Fruit fly (Drosophila melanogaster) whole organism, embryonic: ENCODE measurements around the gene Bet1.

Source experiments
- B-H1 ChIP-seq: fragments of 200-800 bp; sonication (Bioruptor generic); IDR thresholded peaks from 3 replicates; pipeline ENCODE4 v1.3.6; 2022; ENCODE audit warnings: missing biosample characterization, missing genetic modification characterization
- CG10209 ChIP-seq: fragments of 200-800 bp; sonication (Bioruptor generic); optimal IDR thresholded peaks from 3 replicates; lab custom pipeline; 2017; ENCODE audit warnings: missing biosample characterization, mild to moderate bottlenecking, missing genetic modification characterization, missing genetic modification reagents
- CG10543 ChIP-seq: fragments of 200-800 bp; sonication (Bioruptor generic); optimal IDR thresholded peaks from 3 replicates; lab custom pipeline; 2017; ENCODE audit warnings: missing biosample characterization, mild to moderate bottlenecking, missing genetic modification characterization, moderate library complexity
- CG14860 ChIP-seq: fragments of 200-800 bp; sonication (Bioruptor generic); IDR thresholded peaks from 3 replicates; pipeline ENCODE4 v1.3.6; 2022; ENCODE audit warnings: missing biosample characterization, missing genetic modification characterization; ENCODE audit not compliant: partially characterized antibody
- CG1647 ChIP-seq: fragments of 200-800 bp; sonication (Bioruptor generic); optimal IDR thresholded peaks from 3 replicates; lab custom pipeline; 2016; ENCODE audit warnings: missing biosample characterization, missing genetic modification characterization
- CG16863 ChIP-seq: fragments of 200-800 bp; sonication (Bioruptor generic); optimal IDR thresholded peaks from 3 replicates; lab custom pipeline; 2016; ENCODE audit warnings: missing biosample characterization, missing genetic modification characterization
- CG17186 ChIP-seq: fragments of 200-800 bp; sonication (Bioruptor generic); optimal IDR thresholded peaks from 3 replicates; lab custom pipeline; 2017; ENCODE audit warnings: missing biosample characterization, missing genetic modification reagents, missing genetic modification characterization
- CG17612 ChIP-seq: fragments of 200-800 bp; sonication (Bioruptor generic); IDR thresholded peaks from 2 replicates; pipeline ENCODE4 v1.3.6; 2022; ENCODE audit warnings: missing biosample characterization, missing genetic modification characterization
- CG1792 ChIP-seq: fragments of 200-800 bp; sonication (Bioruptor generic); optimal IDR thresholded peaks from 2 replicates; lab custom pipeline; 2016; ENCODE audit warnings: missing biosample characterization, missing genetic modification characterization
- CG18262 ChIP-seq: fragments of 200-800 bp; optimal IDR thresholded peaks from 3 replicates; lab custom pipeline; 2019; ENCODE audit warnings: missing biosample characterization, mild to moderate bottlenecking, missing genetic modification characterization, moderate library complexity
- CG2129 ChIP-seq: fragments of 200-800 bp; sonication (Bioruptor generic); IDR thresholded peaks from 2 replicates; pipeline ENCODE4 v1.3.6; 2022; ENCODE audit warnings: missing biosample characterization, missing genetic modification characterization; ENCODE audit not compliant: partially characterized antibody
- CG31224 ChIP-seq: fragments of 200-800 bp; sonication (Bioruptor generic); IDR thresholded peaks from 2 replicates; pipeline ENCODE4 v1.3.6; 2022; ENCODE audit warnings: missing biosample characterization, missing genetic modification characterization
- CG3163 ChIP-seq: fragments of 200-800 bp; sonication (Bioruptor generic); optimal IDR thresholded peaks from 3 replicates; lab custom pipeline; 2016; ENCODE audit warnings: missing biosample characterization, missing genetic modification characterization
- CG33557 ChIP-seq: fragments of 200-800 bp; sonication (Bioruptor generic); optimal IDR thresholded peaks from 2 replicates; lab custom pipeline; 2019; ENCODE audit warnings: missing biosample characterization, mild to moderate bottlenecking, missing genetic modification characterization, moderate library complexity
- CG3407 ChIP-seq: fragments of 200-800 bp; sonication (Bioruptor generic); optimal IDR thresholded peaks from 2 replicates; lab custom pipeline; 2018; ENCODE audit warnings: missing biosample characterization, mild to moderate bottlenecking, missing genetic modification characterization
- CG3995 ChIP-seq: fragments of 200-800 bp; sonication (Bioruptor generic); optimal IDR thresholded peaks from 3 replicates; lab custom pipeline; 2016; ENCODE audit warnings: missing biosample characterization, missing genetic modification characterization
- CG4617 ChIP-seq: fragments of 200-800 bp; sonication (Bioruptor generic); optimal IDR thresholded peaks from 3 replicates; lab custom pipeline; 2016; ENCODE audit warnings: missing biosample characterization, missing genetic modification characterization, borderline replicate concordance
- CG5245 ChIP-seq: fragments of 200-800 bp; sonication (Bioruptor generic); optimal IDR thresholded peaks from 3 replicates; lab custom pipeline; 2016; ENCODE audit warnings: missing biosample characterization, missing genetic modification characterization
- CG7271 ChIP-seq: fragments of 200-800 bp; sonication (Bioruptor generic); optimal IDR thresholded peaks from 2 replicates; lab custom pipeline; 2018; ENCODE audit warnings: missing biosample characterization, mild to moderate bottlenecking, missing genetic modification characterization, moderate library complexity
- CG8281 ChIP-seq: fragments of 200-800 bp; sonication (Bioruptor generic); optimal IDR thresholded peaks from 2 replicates; lab custom pipeline; 2018; ENCODE audit warnings: missing biosample characterization, mild to moderate bottlenecking, missing genetic modification characterization, moderate library complexity
- CG8388 ChIP-seq: fragments of 200-800 bp; sonication (Bioruptor generic); optimal IDR thresholded peaks from 2 replicates; lab custom pipeline; 2019; ENCODE audit warnings: missing biosample characterization, mild to moderate bottlenecking, missing genetic modification characterization, moderate library complexity
- CG8765 ChIP-seq: fragments of 200-800 bp; sonication (Bioruptor generic); IDR thresholded peaks from 2 replicates; pipeline ENCODE4 v1.3.6; 2022; ENCODE audit warnings: missing biosample characterization, missing genetic modification characterization
- CG8944 ChIP-seq: fragments of 200-800 bp; sonication (Bioruptor generic); optimal IDR thresholded peaks from 3 replicates; lab custom pipeline; 2016; ENCODE audit warnings: missing biosample characterization, missing genetic modification characterization
- CG9215 ChIP-seq: fragments of 200-800 bp; sonication (Bioruptor generic); IDR thresholded peaks from 2 replicates; pipeline ENCODE4 v1.3.6; 2022; ENCODE audit warnings: missing biosample characterization, missing genetic modification characterization
- CG9817 ChIP-seq: fragments of 200-800 bp; sonication (Bioruptor generic); optimal IDR thresholded peaks from 2 replicates; lab custom pipeline; 2018; ENCODE audit warnings: missing biosample characterization, mild to moderate bottlenecking, missing genetic modification characterization, moderate library complexity
- CTCF ChIP-seq: fragments of 200-800 bp; sonication (Bioruptor generic); optimal IDR thresholded peaks from 2 replicates; lab custom pipeline; 2017; ENCODE audit warnings: missing biosample characterization, mild to moderate bottlenecking, missing genetic modification characterization, moderate library complexity
- Kr ChIP-seq: fragments of 200-800 bp; sonication (Bioruptor generic); optimal IDR thresholded peaks from 2 replicates; lab custom pipeline; 2017; ENCODE audit warnings: missing biosample characterization, mild to moderate bottlenecking, missing genetic modification characterization
- Nf-YB ChIP-seq: fragments of 200-800 bp; sonication (Bioruptor generic); optimal IDR thresholded peaks from 3 replicates; lab custom pipeline; 2019; ENCODE audit warnings: missing biosample characterization, mild to moderate bottlenecking, missing genetic modification characterization, moderate library complexity
- Opbp ChIP-seq: fragments of 200-800 bp; sonication (Bioruptor generic); IDR thresholded peaks from 3 replicates; pipeline ENCODE4 v1.3.6; 2022; ENCODE audit warnings: missing biosample characterization, missing genetic modification characterization; ENCODE audit not compliant: partially characterized antibody
- Rx ChIP-seq: fragments of 200-800 bp; sonication (Bioruptor generic); IDR thresholded peaks from 2 replicates; pipeline ENCODE4 v1.3.6; 2022; ENCODE audit warnings: missing biosample characterization, missing genetic modification characterization
- ap ChIP-seq: fragments of 200-800 bp; sonication (Bioruptor generic); IDR thresholded peaks from 2 replicates; pipeline ENCODE4 v1.3.6; 2022; ENCODE audit warnings: missing biosample characterization, missing genetic modification characterization
- ash1 ChIP-seq: fragments of 200-800 bp; sonication (Bioruptor generic); optimal IDR thresholded peaks from 2 replicates; lab custom pipeline; 2018; ENCODE audit warnings: missing biosample characterization, mild to moderate bottlenecking, missing genetic modification characterization
- ato ChIP-seq: fragments of 200-800 bp; sonication (Bioruptor generic); IDR thresholded peaks from 2 replicates; pipeline ENCODE4 v1.3.6; 2022; ENCODE audit warnings: missing biosample characterization, missing genetic modification characterization; ENCODE audit not compliant: partially characterized antibody
- cato ChIP-seq: fragments of 200-800 bp; sonication (Bioruptor generic); optimal IDR thresholded peaks from 2 replicates; lab custom pipeline; 2016; ENCODE audit warnings: missing biosample characterization, missing genetic modification characterization, borderline replicate concordance
- dm ChIP-seq: fragments of 200-800 bp; sonication (Bioruptor generic); optimal IDR thresholded peaks from 3 replicates; lab custom pipeline; 2016; ENCODE audit warnings: missing biosample characterization, missing genetic modification characterization
- dmrt99B ChIP-seq: fragments of 200-800 bp; sonication (Bioruptor generic); optimal IDR thresholded peaks from 2 replicates; lab custom pipeline; 2018; ENCODE audit warnings: missing biosample characterization, mild to moderate bottlenecking, missing genetic modification characterization, moderate library complexity
- en ChIP-seq: fragments of 200-800 bp; sonication (Bioruptor generic); optimal IDR thresholded peaks from 2 replicates; lab custom pipeline; 2016; ENCODE audit warnings: missing biosample characterization, missing genetic modification characterization
- ind ChIP-seq: fragments of 200-800 bp; sonication (Bioruptor generic); optimal IDR thresholded peaks from 3 replicates; lab custom pipeline; 2016; ENCODE audit warnings: missing biosample characterization, missing genetic modification characterization
- kni ChIP-seq: fragments of 200-800 bp; sonication (Bioruptor generic); optimal IDR thresholded peaks from 3 replicates; lab custom pipeline; 2017; ENCODE audit warnings: mild to moderate bottlenecking, missing biosample characterization, missing genetic modification reagents, missing genetic modification characterization
- pan ChIP-seq, 4 experiments: fragments of >200 bp in 3 of 4; fragments of 200-800 bp in 1 of 4; sonication (Bioruptor generic) in 1 of 4; optimal IDR thresholded peaks in 3 of 4; IDR thresholded peaks in 1 of 4; 2 replicates each; pipeline versions ENCODE4 v1.3.6 to Lab custom; 2017 to 2022; ENCODE audit warnings: missing biosample characterization in 2 of 4, missing genetic modification characterization in 2 of 4, mixed read lengths in 1 of 4
- prd ChIP-seq, 3 experiments: fragments of >200 bp in 2 of 3; fragments of 200-800 bp in 1 of 3; sonication (Bioruptor generic) in 1 of 3; optimal IDR thresholded peaks in 2 of 3; IDR thresholded peaks in 1 of 3; 2 replicates in 2 of 3; 3 replicates in 1 of 3; pipeline versions ENCODE4 v1.3.6 to Lab custom; 2017 to 2022; ENCODE audit warnings: missing biosample characterization in 1 of 3, missing genetic modification characterization in 1 of 3
- pros ChIP-seq: fragments of 200-800 bp; sonication (Bioruptor generic); optimal IDR thresholded peaks from 3 replicates; lab custom pipeline; 2019; ENCODE audit warnings: missing biosample characterization, mild to moderate bottlenecking, missing genetic modification characterization, moderate library complexity
- row ChIP-seq: fragments of 200-800 bp; sonication (Bioruptor generic); IDR thresholded peaks from 3 replicates; pipeline ENCODE4 v1.3.6; 2022; ENCODE audit warnings: missing biosample characterization, missing genetic modification characterization
- schlank ChIP-seq: fragments of 200-800 bp; sonication (Bioruptor generic); optimal IDR thresholded peaks from 2 replicates; lab custom pipeline; 2018; ENCODE audit warnings: missing biosample characterization, mild to moderate bottlenecking, missing genetic modification characterization
- sens-2 ChIP-seq: fragments of 200-800 bp; sonication (Bioruptor generic); IDR thresholded peaks from 2 replicates; pipeline ENCODE4 v1.3.6; 2022; ENCODE audit warnings: missing biosample characterization, missing genetic modification characterization
- slbo ChIP-seq: fragments of 200-800 bp; sonication (Bioruptor generic); IDR thresholded peaks from 2 replicates; pipeline ENCODE4 v1.3.6; 2022; ENCODE audit warnings: missing biosample characterization, missing genetic modification characterization
- unc-4 ChIP-seq: fragments of 200-800 bp; sonication (Bioruptor generic); IDR thresholded peaks from 2 replicates; pipeline ENCODE4 v1.3.6; 2022; ENCODE audit warnings: missing biosample characterization, missing genetic modification characterization; ENCODE audit not compliant: partially characterized antibody
- wek ChIP-seq: fragments of 200-800 bp; sonication (Bioruptor generic); optimal IDR thresholded peaks from 3 replicates; lab custom pipeline; 2018; ENCODE audit warnings: missing biosample characterization, mild to moderate bottlenecking, missing genetic modification characterization, moderate library complexity
- yki ChIP-seq: fragments of >200 bp; optimal IDR thresholded peaks from 3 replicates; lab custom pipeline; 2018
- zfh1 ChIP-seq: fragments of 200-800 bp; sonication (Bioruptor generic); IDR thresholded peaks from 3 replicates; pipeline ENCODE4 v1.3.6; 2022; ENCODE audit warnings: missing biosample characterization, missing genetic modification characterization

Bet1 gene

DNA sequence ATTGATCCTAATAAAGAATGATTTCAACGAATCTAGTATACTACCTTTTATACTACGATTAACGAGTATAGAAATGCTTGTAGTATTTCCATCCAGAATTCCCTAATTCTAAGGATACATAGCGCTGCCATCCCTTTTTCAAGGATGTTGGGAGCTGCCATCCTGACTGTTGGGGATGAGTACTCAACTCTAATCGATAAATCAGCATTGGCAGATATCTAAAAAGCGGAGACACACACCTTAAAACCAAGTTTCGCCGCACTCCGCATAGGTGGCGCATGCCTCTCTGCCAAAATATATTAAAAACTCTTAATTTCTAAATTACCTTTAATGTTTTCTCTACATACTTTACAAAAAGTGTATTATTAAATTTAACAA, 33.0 kb downstream of the Bet1 start, which contains the start of gene fal (continued):
- TF ChIP-seq CG2129 (GFP tag; lab: Robert Waterston, UW) (no peak), Rx (GFP tag; lab: Robert Waterston, UW) (no peak), CG8944 (GFP tag; lab: Kevin White, UChicago) (peak; percentile 26), ash1 (GFP tag; lab: Kevin White, UChicago) (no peak), prd (optimal IDR thresholded peaks at IDR 0.05; lab: Kevin White, UChicago) (no peak), prd (GFP tag; IDR thresholded peaks at IDR 0.05; lab: Robert Waterston, UW) (0 out of 3 replicates have a peak, but pooled peaks have one; percentile 34), CG7271 (tag; lab: Kevin White, UChicago) (no peak), pan (optimal IDR thresholded peaks at IDR 0.05; lab: Kevin White, UChicago) (no peak), pan (GFP tag; optimal IDR thresholded peaks at IDR 0.05 in 1 of 2, IDR thresholded peaks at IDR 0.05 in 1 of 2) (peak in 1 of 2 experiments; percentile 16), CG9817 (tag; lab: Kevin White, UChicago) (peak; percentile 27), CG17186 (GFP tag; lab: Kevin White, UChicago) (no peak), dm (no peak), sens-2 (no peak), CG10209 (GFP tag; lab: Kevin White, UChicago) (no peak), Nf-YB (GFP tag; lab: Kevin White, UChicago) (no peak), CG5245 (GFP tag; lab: Kevin White, UChicago) (no peak), en (GFP tag; lab: Kevin White, UChicago) (no peak), CG3407 (GFP tag; lab: Kevin White, UChicago) (no peak), B-H1 (GFP tag; lab: Robert Waterston, UW) (no peak), zfh1 (GFP tag; lab: Robert Waterston, UW) (no peak), ato (GFP tag; lab: Robert Waterston, UW) (peak; percentile 24; the same call in 1 of the 2 replicates), ap (GFP tag; lab: Robert Waterston, UW) (no peak), CG18262 (tag; lab: Kevin White, UChicago) (no peak), CG8388 (GFP tag; lab: Kevin White, UChicago) (no peak), CG17612 (GFP tag; lab: Robert Waterston, UW) (0 out of 2 replicates have a peak, but pooled peaks have one; percentile 4), CG4617 (GFP tag; lab: Kevin White, UChicago) (no peak), CG8281 (tag; lab: Kevin White, UChicago) (no peak), Opbp (peak; percentile 66; the same call in 2 of the 3 replicates), yki (lab: Kevin White, UChicago) (no peak), CG1647 (GFP tag; lab: Kevin White, UChicago) (no peak), CG3163 (no peak), dmrt99B (no peak), row (GFP tag; lab: Robert Waterston, UW) (no peak; the same call in 2 of the 3 replicates), cato (GFP tag; lab: Kevin White, UChicago) (peak; percentile 37), pros (GFP tag; lab: Kevin White, UChicago) (no peak), CG16863 (GFP tag; lab: Kevin White, UChicago) (no peak), unc-4 (GFP tag; lab: Robert Waterston, UW) (no peak; the same call in 1 of the 2 replicates), wek (GFP tag; lab: Kevin White, UChicago) (no peak), ind (peak; percentile 25), CG8765 (peak; percentile 46; the same call in 1 of the 2 replicates), Kr (GFP tag; lab: Kevin White, UChicago) (no peak), kni (no peak), CG31224 (GFP tag; lab: Robert Waterston, UW) (no peak), CG3995 (GFP tag; lab: Kevin White, UChicago) (no peak), CG14860 (no peak), schlank (tag; lab: Kevin White, UChicago) (no peak), CG9215 (GFP tag; lab: Robert Waterston, UW) (no peak), CG1792 (GFP tag; lab: Kevin White, UChicago) (no peak), slbo (GFP tag; lab: Robert Waterston, UW) (no peak; the same call in 1 of the 2 replicates), CG10543 (no peak), CTCF (peak; percentile 95), CG33557 (GFP tag; lab: Kevin White, UChicago) (no peak)
